Worm (Caenorhabditis elegans): ENCODE results near the gene ubh-1.

DNA sequence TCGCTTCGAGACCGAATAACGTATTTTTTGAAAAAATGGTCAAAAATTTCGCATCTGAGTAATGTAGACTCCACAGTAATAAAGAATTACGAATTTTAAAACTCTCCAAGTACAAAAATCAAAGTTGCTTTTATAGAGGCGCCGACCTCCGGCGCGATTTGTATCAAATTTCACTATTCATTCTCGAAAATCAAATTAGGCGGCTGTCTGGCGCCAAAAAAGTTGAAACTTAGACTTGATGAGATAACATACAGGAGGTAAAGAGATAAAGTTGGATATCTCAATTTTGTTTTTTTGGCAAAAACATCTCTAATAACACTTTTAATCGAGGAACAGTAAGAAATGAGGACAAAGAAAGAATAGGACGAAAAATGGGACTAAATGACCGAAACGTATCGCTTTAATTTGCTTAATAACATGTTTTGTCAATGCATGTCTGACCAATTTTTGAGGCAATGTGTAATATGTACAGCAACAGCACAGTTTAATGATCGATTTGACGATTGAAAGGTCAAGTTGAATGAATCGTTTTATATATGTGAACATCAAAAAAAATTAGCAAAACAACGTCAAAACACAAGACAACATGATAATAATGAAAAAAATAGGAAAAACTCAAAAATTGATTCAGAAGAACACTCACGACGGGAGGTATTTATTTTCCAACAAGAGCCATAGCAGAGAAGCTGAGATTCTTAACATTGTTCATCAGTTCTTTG is 4.8 kb downstream of the ubh-1 start:
- TF ChIP-seq him-1 (tag; optimal IDR thresholded peaks at IDR 0.05) = no peak
- TF ChIP-seq dao-5 (tag; optimal IDR thresholded peaks at IDR 0.05) = no peak
- TF ChIP-seq W03F9.2 (tag; optimal IDR thresholded peaks at IDR 0.05) = no peak

Measured in whole organism, L4/young adult.